Fruit fly (Drosophila melanogaster) whole organism, pupa: ENCODE measurements around the gene eIF2Bepsilon.

ENCODE experiments used
- CG12605 ChIP-seq: fragments of 200-800 bp; sonication (Bioruptor generic); IDR thresholded peaks from 2 replicates; pipeline ENCODE4 v1.3.6; 2022; ENCODE audit warnings: missing biosample characterization, missing genetic modification characterization
- CG13204 ChIP-seq: fragments of 200-800 bp; sonication (Bioruptor generic); optimal IDR thresholded peaks from 2 replicates; lab custom pipeline; 2018; ENCODE audit warnings: missing biosample characterization, mild to moderate bottlenecking, missing genetic modification characterization, moderate library complexity
- CG14655 ChIP-seq: fragments of 200-800 bp; sonication (Bioruptor generic); optimal IDR thresholded peaks from 3 replicates; lab custom pipeline; 2017; ENCODE audit warnings: mild to moderate bottlenecking, missing biosample characterization, missing genetic modification reagents, missing genetic modification characterization
- CG15710 ChIP-seq: fragments of 200-800 bp; sonication (Bioruptor generic); optimal IDR thresholded peaks from 2 replicates; lab custom pipeline; 2018; ENCODE audit warnings: missing biosample characterization, mild to moderate bottlenecking, missing genetic modification characterization, moderate library complexity
- CG17806 ChIP-seq: fragments of 200-800 bp; sonication (Bioruptor generic); optimal IDR thresholded peaks from 2 replicates; lab custom pipeline; 2018; ENCODE audit warnings: missing biosample characterization, mild to moderate bottlenecking, missing genetic modification characterization, moderate library complexity
- CG32121 ChIP-seq: fragments of 200-800 bp; sonication (Bioruptor generic); IDR thresholded peaks from 2 replicates; pipeline ENCODE4 v1.3.6; 2022; ENCODE audit warnings: missing biosample characterization, missing genetic modification characterization
- CG8159 ChIP-seq: fragments of 200-800 bp; sonication (Bioruptor generic); optimal IDR thresholded peaks from 3 replicates; lab custom pipeline; 2018; ENCODE audit warnings: missing biosample characterization, mild to moderate bottlenecking, missing genetic modification characterization, moderate library complexity
- D1 ChIP-seq: fragments of 200-800 bp; sonication (Bioruptor generic); optimal IDR thresholded peaks from 2 replicates; lab custom pipeline; 2018; ENCODE audit warnings: missing biosample characterization, mild to moderate bottlenecking, missing genetic modification characterization, moderate library complexity
- Pif1A ChIP-seq: fragments of 200-800 bp; sonication (Bioruptor generic); optimal IDR thresholded peaks from 3 replicates; lab custom pipeline; 2016; ENCODE audit warnings: missing biosample characterization, missing genetic modification characterization
- fd96Ca ChIP-seq: fragments of 200-800 bp; sonication (Bioruptor generic); IDR thresholded peaks from 3 replicates; pipeline ENCODE4 v1.3.6; 2022; ENCODE audit warnings: missing biosample characterization, missing genetic modification characterization
- gl ChIP-seq: fragments of 200-800 bp; sonication (Bioruptor generic); optimal IDR thresholded peaks from 2 replicates; lab custom pipeline; 2018; ENCODE audit warnings: missing biosample characterization, mild to moderate bottlenecking, missing genetic modification characterization

dm6 chrX:1944245-1945114, 21.8 kb upstream of the eIF2Bepsilon start:
- TF ChIP-seq CG15710 (tag; lab: Kevin White, UChicago) (peak; percentile 4), D1 (tag; lab: Kevin White, UChicago) (no peak), CG32121 (GFP tag; lab: Robert Waterston, UW) (no peak), gl (tag; lab: Kevin White, UChicago) (no peak), CG14655 (GFP tag; lab: Kevin White, UChicago) (no peak), CG8159 (tag; lab: Kevin White, UChicago) (peak; percentile 30), CG12605 (GFP tag; lab: Robert Waterston, UW) (no peak), Pif1A (GFP tag; lab: Kevin White, UChicago) (no peak), CG17806 (tag; lab: Kevin White, UChicago) (peak; percentile 26), fd96Ca (GFP tag; lab: Robert Waterston, UW) (peak; percentile 58; the same call in 1 of the 3 replicates), CG13204 (GFP tag; lab: Kevin White, UChicago) (no peak)
